Fruit fly (Drosophila melanogaster) whole organism, adult: ENCODE measurements around the gene CG44090.
"Not testable (repeated sequence)": the region's sequence is repeated elsewhere in the genome, so short reads cannot be mapped to it uniquely, and the experiment has no call there.

Source experiments
- CG11617 ChIP-seq: fragments of 200-800 bp; sonication (Bioruptor generic); optimal IDR thresholded peaks from 2 replicates; lab custom pipeline; 2017; ENCODE audit warnings: mild to moderate bottlenecking, missing biosample characterization, missing genetic modification reagents, missing genetic modification characterization
- CG12768 ChIP-seq: fragments of 200-800 bp; sonication (Bioruptor generic); optimal IDR thresholded peaks from 2 replicates; lab custom pipeline; 2017; ENCODE audit warnings: missing biosample characterization, missing genetic modification characterization, mild to moderate bottlenecking, moderate library complexity, missing genetic modification reagents
- CG14711 ChIP-seq: fragments of 200-800 bp; sonication (Bioruptor generic); optimal IDR thresholded peaks from 2 replicates; lab custom pipeline; 2018; ENCODE audit warnings: missing biosample characterization, mild to moderate bottlenecking, missing genetic modification characterization, moderate library complexity
- CG1620 ChIP-seq: fragments of 200-800 bp; sonication (Bioruptor generic); optimal IDR thresholded peaks from 2 replicates; lab custom pipeline; 2016; ENCODE audit warnings: missing biosample characterization, missing genetic modification characterization
- CG33017 ChIP-seq: fragments of 200-800 bp; sonication (Bioruptor generic); optimal IDR thresholded peaks from 2 replicates; lab custom pipeline; 2018; ENCODE audit warnings: missing biosample characterization, mild to moderate bottlenecking, missing genetic modification characterization, moderate library complexity
- CG5204 ChIP-seq: fragments of 200-800 bp; sonication (Bioruptor generic); optimal IDR thresholded peaks from 2 replicates; lab custom pipeline; 2016; ENCODE audit warnings: missing biosample characterization, missing genetic modification characterization
- CG7045 ChIP-seq: fragments of 200-800 bp; sonication (Bioruptor generic); optimal IDR thresholded peaks from 2 replicates; lab custom pipeline; 2017; ENCODE audit warnings: missing biosample characterization, mild to moderate bottlenecking, missing genetic modification characterization
- CG7101 ChIP-seq: fragments of 200-800 bp; sonication (Bioruptor generic); optimal IDR thresholded peaks from 2 replicates; lab custom pipeline; 2018; ENCODE audit warnings: missing biosample characterization, mild to moderate bottlenecking, missing genetic modification characterization, moderate library complexity
- Clk ChIP-seq: fragments of 200-800 bp; sonication (Bioruptor generic); optimal IDR thresholded peaks from 2 replicates; lab custom pipeline; 2017; ENCODE audit warnings: missing biosample characterization, missing genetic modification characterization
- Crg-1 ChIP-seq: fragments of 200-800 bp; sonication (Bioruptor generic); optimal IDR thresholded peaks from 2 replicates; lab custom pipeline; 2016; ENCODE audit warnings: missing biosample characterization, missing genetic modification characterization
- Hr96 ChIP-seq: fragments of 200-800 bp; sonication (Bioruptor generic); optimal IDR thresholded peaks from 2 replicates; lab custom pipeline; 2016; ENCODE audit warnings: missing biosample characterization, missing genetic modification characterization
- Mnt ChIP-seq: fragments of 200-800 bp; sonication (Bioruptor generic); optimal IDR thresholded peaks from 2 replicates; lab custom pipeline; 2016; ENCODE audit warnings: missing biosample characterization, mild to moderate bottlenecking, missing genetic modification characterization
- bab1 ChIP-seq: fragments of 200-800 bp; sonication (Bioruptor generic); optimal IDR thresholded peaks from 3 replicates; lab custom pipeline; 2019; ENCODE audit warnings: missing biosample characterization, mild to moderate bottlenecking, missing genetic modification characterization, moderate library complexity
- cic ChIP-seq: fragments of 200-800 bp; sonication (Bioruptor generic); optimal IDR thresholded peaks from 2 replicates; lab custom pipeline; 2017; ENCODE audit warnings: missing biosample characterization, mild to moderate bottlenecking, missing genetic modification characterization, moderate library complexity
- cnc ChIP-seq, 2 experiments: fragments of >200 bp; optimal IDR thresholded peaks; 2 replicates each; lab custom pipeline; 2017
- kay ChIP-seq: fragments of 200-800 bp; sonication (Bioruptor generic); peaks from one replicate; lab custom pipeline; 2016; ENCODE audit warnings: missing biosample characterization, missing genetic modification characterization, borderline replicate concordance
- ovo ChIP-seq: fragments of 200-800 bp; sonication (Bioruptor generic); optimal IDR thresholded peaks from 2 replicates; lab custom pipeline; 2016; ENCODE audit warnings: missing biosample characterization, missing genetic modification characterization
- pad ChIP-seq: fragments of 200-800 bp; sonication (Bioruptor generic); optimal IDR thresholded peaks from 3 replicates; lab custom pipeline; 2017; ENCODE audit warnings: missing biosample characterization, missing genetic modification characterization, mild to moderate bottlenecking, moderate library complexity, missing genetic modification reagents
- tj ChIP-seq: fragments of 200-800 bp; sonication (Bioruptor generic); optimal IDR thresholded peaks from 3 replicates; lab custom pipeline; 2017; ENCODE audit warnings: missing biosample characterization, mild to moderate bottlenecking, missing genetic modification characterization, moderate library complexity
- toe ChIP-seq: fragments of 200-800 bp; sonication (Bioruptor generic); optimal IDR thresholded peaks from 2 replicates; lab custom pipeline; 2016; ENCODE audit warnings: missing biosample characterization, missing genetic modification characterization

CG44090 gene

DNA sequence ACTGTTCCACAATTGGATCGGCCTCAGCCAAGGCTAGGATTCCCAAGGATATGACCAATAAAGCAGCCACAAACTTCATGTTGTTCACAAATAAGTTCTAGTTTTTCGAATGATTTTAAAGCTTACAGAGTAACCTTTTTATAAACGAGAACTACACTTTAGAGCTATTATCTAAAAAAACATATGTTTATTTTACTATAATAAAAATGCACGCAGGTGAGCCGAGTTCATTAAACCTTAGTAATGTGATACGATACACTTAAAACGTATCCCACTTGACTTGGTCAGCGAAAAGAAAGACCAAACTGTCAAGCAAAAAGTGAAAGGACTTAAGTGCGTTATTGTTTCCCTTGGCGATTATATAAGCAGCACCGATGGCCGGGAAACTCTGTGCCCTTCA lies at the start of gene CG44090:
Gene CG44090 (minus strand): TSS at position 101 of the 400 bp plus-strand sequence.
- no peak for TF ChIP-seq toe (GFP tag; lab: Kevin White, UChicago)
- TF ChIP-seq kay (GFP tag; lab: Kevin White, UChicago) = peak; percentile 36

- TF ChIP-seq ovo (no peak), Mnt (GFP tag; lab: Kevin White, UChicago) (no peak), cnc (optimal IDR thresholded peaks at IDR 0.05; lab: Kevin White, UChicago) (no peak), CG7045 (GFP tag; lab: Kevin White, UChicago) (no peak), cic (no peak), CG7101 (tag; lab: Kevin White, UChicago) (no peak), CG33017 (tag; lab: Kevin White, UChicago) (no peak), CG11617 (no peak), CG1620 (GFP tag; lab: Kevin White, UChicago) (no peak), pad (GFP tag; lab: Kevin White, UChicago) (no peak)
Measured at dm6 chr3R:17481262-17481661, 47.0 kb upstream of the CG44090 start.

dm6 chr3R:17471007-17471406 lies 36.8 kb upstream of the CG44090 start:
- TF ChIP-seq CG33017 (tag; lab: Kevin White, UChicago) (no peak), CG5204 (GFP tag; lab: Kevin White, UChicago) (no peak), cic (no peak), CG7045 (GFP tag; lab: Kevin White, UChicago) (no peak), CG1620 (GFP tag; lab: Kevin White, UChicago) (no peak), CG12768 (no peak), CG14711 (tag; lab: Kevin White, UChicago) (no peak), CG7101 (tag; lab: Kevin White, UChicago) (no peak), kay (GFP tag; lab: Kevin White, UChicago) (no peak), ovo (no peak), CG11617 (no peak), Hr96 (GFP tag; lab: Kevin White, UChicago) (no peak), bab1 (GFP tag; lab: Kevin White, UChicago) (no peak), toe (GFP tag; lab: Kevin White, UChicago) (no peak), tj (GFP tag; lab: Kevin White, UChicago) (no peak)

dm6 chr3R:17456676-17457075 lies 22.4 kb upstream of the CG44090 start, which contains the start of gene CG14330:
Gene CG14330 (minus strand): TSS chr3R:17456776.
- not testable (repeated sequence) for TF ChIP-seq toe (GFP tag; lab: Kevin White, UChicago); CG33017 (tag; lab: Kevin White, UChicago); tj (GFP tag; lab: Kevin White, UChicago)

DNA sequence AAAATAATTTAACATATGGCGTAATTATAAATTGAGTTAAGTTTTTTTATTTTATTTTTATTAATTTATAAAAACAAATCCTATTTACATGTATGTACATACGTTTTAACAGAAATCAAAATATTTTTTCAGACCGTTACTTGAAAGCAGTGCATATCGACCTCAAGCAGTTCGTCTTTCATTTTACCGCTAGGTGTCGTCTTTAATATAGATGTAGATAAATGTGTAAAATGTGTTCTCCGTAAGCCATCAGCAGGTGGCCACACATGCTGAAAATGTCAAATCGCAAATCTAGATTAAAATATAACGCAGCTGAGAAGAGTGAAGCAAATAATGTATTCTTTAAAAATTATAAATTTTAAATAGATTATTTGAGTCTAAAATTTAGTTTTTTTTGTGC lies 15.2 kb upstream of the CG44090 start:
- TF ChIP-seq cnc (optimal IDR thresholded peaks at IDR 0.05; lab: Kevin White, UChicago) = no peak
- TF ChIP-seq CG14711 (tag; lab: Kevin White, UChicago) = no peak
- no peak for TF ChIP-seq CG7045 (GFP tag; lab: Kevin White, UChicago)
- TF ChIP-seq Crg-1 = no peak
- no peak for TF ChIP-seq CG33017 (tag; lab: Kevin White, UChicago)
- no peak for TF ChIP-seq bab1 (GFP tag; lab: Kevin White, UChicago)

DNA sequence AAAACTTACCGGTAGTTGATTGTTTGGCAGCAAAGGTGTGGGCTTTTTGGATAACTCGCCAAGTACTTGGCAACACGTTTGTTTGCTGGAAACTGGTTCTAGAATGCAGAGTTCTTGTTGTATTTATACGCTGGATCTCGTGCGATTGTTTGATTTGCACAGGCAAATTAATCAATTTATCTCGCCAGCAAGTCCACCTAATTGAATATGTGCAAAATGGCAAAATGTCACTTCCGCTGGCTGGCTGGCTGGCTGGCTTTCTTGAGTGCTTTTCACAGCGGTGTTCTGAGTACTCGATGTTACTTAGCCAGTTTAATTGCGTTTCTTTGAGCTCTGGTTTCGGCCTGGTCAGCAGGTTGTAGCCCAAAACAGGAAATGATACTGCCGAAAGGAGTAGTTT lies 14.5 kb upstream of the CG44090 start, which contains the start of gene Eh:
Gene Eh (minus strand): TSS at position 101 of the 400 bp plus-strand sequence.
- TF ChIP-seq toe (GFP tag; lab: Kevin White, UChicago) = no peak
- no peak for TF ChIP-seq CG33017 (tag; lab: Kevin White, UChicago)
- TF ChIP-seq kay (GFP tag; lab: Kevin White, UChicago) = no peak
- no peak for TF ChIP-seq CG14711 (tag; lab: Kevin White, UChicago)
- no peak for TF ChIP-seq CG7045 (GFP tag; lab: Kevin White, UChicago)
- no peak for TF ChIP-seq bab1 (GFP tag; lab: Kevin White, UChicago)
- TF ChIP-seq CG1620 (GFP tag; lab: Kevin White, UChicago) = no peak
- no peak for TF ChIP-seq Mnt (GFP tag; lab: Kevin White, UChicago)
- no peak for TF ChIP-seq cnc (optimal IDR thresholded peaks at IDR 0.05; lab: Kevin White, UChicago)
- TF ChIP-seq pad (GFP tag; lab: Kevin White, UChicago) = no peak
- no peak for TF ChIP-seq CG7101 (tag; lab: Kevin White, UChicago)
- no peak for TF ChIP-seq cic
- no peak for TF ChIP-seq CG5204 (GFP tag; lab: Kevin White, UChicago)
- TF ChIP-seq Crg-1 = no peak
- no peak for TF ChIP-seq CG11617

dm6 chr3R:17447615-17448014 lies 13.4 kb upstream of the CG44090 start:
- TF ChIP-seq pad (GFP tag; lab: Kevin White, UChicago) (no peak), toe (GFP tag; lab: Kevin White, UChicago) (no peak), CG12768 (no peak), CG7045 (GFP tag; lab: Kevin White, UChicago) (no peak), Mnt (GFP tag; lab: Kevin White, UChicago) (no peak), kay (GFP tag; lab: Kevin White, UChicago) (no peak), Clk (GFP tag; lab: Kevin White, UChicago) (no peak), cnc (optimal IDR thresholded peaks at IDR 0.05; lab: Kevin White, UChicago) (no peak), CG1620 (GFP tag; lab: Kevin White, UChicago) (no peak), Hr96 (GFP tag; lab: Kevin White, UChicago) (no peak), cic (no peak)
